Fruit fly (Drosophila melanogaster) whole organism, embryonic: ENCODE data around the gene CG17190.

Source experiments
- Abd-B ChIP-seq: fragments of 200-800 bp; sonication (Bioruptor generic); optimal IDR thresholded peaks from 2 replicates; lab custom pipeline; 2018; ENCODE audit warnings: missing biosample characterization, mild to moderate bottlenecking, missing genetic modification characterization, moderate library complexity
- BEAF-32 ChIP-seq: fragments of 200-800 bp; sonication (Bioruptor generic); optimal IDR thresholded peaks from 3 replicates; lab custom pipeline; 2017; ENCODE audit warnings: missing biosample characterization, missing genetic modification characterization, mild to moderate bottlenecking, moderate library complexity, missing genetic modification reagents
- CG10979 ChIP-seq: fragments of 200-800 bp; sonication (Bioruptor generic); optimal IDR thresholded peaks from 2 replicates; lab custom pipeline; 2018; ENCODE audit warnings: missing biosample characterization, mild to moderate bottlenecking, missing genetic modification characterization, moderate library complexity
- CG14710 ChIP-seq: fragments of 200-800 bp; sonication (Bioruptor generic); optimal IDR thresholded peaks from 3 replicates; lab custom pipeline; 2019; ENCODE audit warnings: missing biosample characterization, mild to moderate bottlenecking, missing genetic modification characterization, moderate library complexity
- CG15601 ChIP-seq: fragments of 200-800 bp; sonication (Bioruptor generic); optimal IDR thresholded peaks from 3 replicates; lab custom pipeline; 2019; ENCODE audit warnings: missing biosample characterization, mild to moderate bottlenecking, missing genetic modification characterization, moderate library complexity
- CG17385 ChIP-seq: fragments of 200-800 bp; sonication (Bioruptor generic); optimal IDR thresholded peaks from 3 replicates; lab custom pipeline; 2018; ENCODE audit warnings: missing biosample characterization, mild to moderate bottlenecking, missing genetic modification characterization
- CG17568 ChIP-seq: fragments of 200-800 bp; sonication (Bioruptor generic); optimal IDR thresholded peaks from 2 replicates; lab custom pipeline; 2018; ENCODE audit warnings: missing biosample characterization, mild to moderate bottlenecking, missing genetic modification characterization, moderate library complexity
- CG18764 ChIP-seq: fragments of 200-800 bp; sonication (Bioruptor generic); optimal IDR thresholded peaks from 3 replicates; lab custom pipeline; 2016; ENCODE audit warnings: missing biosample characterization, missing genetic modification characterization
- CG2116 ChIP-seq: fragments of 200-800 bp; sonication (Bioruptor generic); optimal IDR thresholded peaks from 3 replicates; lab custom pipeline; 2018; ENCODE audit warnings: missing biosample characterization, mild to moderate bottlenecking, missing genetic modification characterization
- CG2712 ChIP-seq: fragments of 200-800 bp; optimal IDR thresholded peaks from 3 replicates; lab custom pipeline; 2019; ENCODE audit warnings: missing biosample characterization, mild to moderate bottlenecking, missing genetic modification characterization, moderate library complexity
- CG2889 ChIP-seq: fragments of 200-800 bp; sonication (Bioruptor generic); IDR thresholded peaks from 3 replicates; pipeline ENCODE4 v1.3.6; 2022; ENCODE audit warnings: missing biosample characterization, missing genetic modification characterization
- CG30020 ChIP-seq: fragments of 200-800 bp; optimal IDR thresholded peaks from 2 replicates; lab custom pipeline; 2019; ENCODE audit warnings: missing biosample characterization, mild to moderate bottlenecking, missing genetic modification characterization, moderate library complexity
- CG4617 ChIP-seq: fragments of 200-800 bp; sonication (Bioruptor generic); optimal IDR thresholded peaks from 3 replicates; lab custom pipeline; 2016; ENCODE audit warnings: missing biosample characterization, missing genetic modification characterization, borderline replicate concordance
- CG6254 ChIP-seq: fragments of 200-800 bp; sonication (Bioruptor generic); optimal IDR thresholded peaks from 3 replicates; lab custom pipeline; 2017; ENCODE audit warnings: mild to moderate bottlenecking, missing biosample characterization, missing genetic modification reagents, missing genetic modification characterization
- CG7372 ChIP-seq: fragments of 200-800 bp; sonication (Bioruptor generic); IDR thresholded peaks from 2 replicates; pipeline ENCODE4 v1.3.6; 2022; ENCODE audit warnings: missing biosample characterization, missing genetic modification characterization
- CG8388 ChIP-seq: fragments of 200-800 bp; sonication (Bioruptor generic); optimal IDR thresholded peaks from 2 replicates; lab custom pipeline; 2019; ENCODE audit warnings: missing biosample characterization, mild to moderate bottlenecking, missing genetic modification characterization, moderate library complexity
- Dll ChIP-seq: fragments of 200-800 bp; sonication (Bioruptor generic); IDR thresholded peaks from 4 replicates; pipeline ENCODE4 v1.3.6; 2022; ENCODE audit warnings: missing biosample characterization, missing genetic modification characterization; ENCODE audit not compliant: partially characterized antibody
- Doc3 ChIP-seq: fragments of 200-800 bp; sonication (Bioruptor generic); IDR thresholded peaks from 3 replicates; pipeline ENCODE4 v1.3.6; 2022; ENCODE audit warnings: missing biosample characterization, missing genetic modification characterization; ENCODE audit not compliant: partially characterized antibody
- Dp ChIP-seq: fragments of 200-800 bp; sonication (Bioruptor generic); optimal IDR thresholded peaks from 2 replicates; lab custom pipeline; 2018; ENCODE audit warnings: missing biosample characterization, mild to moderate bottlenecking, missing genetic modification characterization, moderate library complexity
- Dref ChIP-seq: fragments of 200-800 bp; sonication (Bioruptor generic); IDR thresholded peaks from 2 replicates; pipeline ENCODE4 v1.3.6; 2022; ENCODE audit warnings: missing biosample characterization, missing genetic modification characterization
- E2f2 ChIP-seq: fragments of 200-800 bp; sonication (Bioruptor generic); IDR thresholded peaks from 2 replicates; pipeline ENCODE4 v1.3.6; 2022; ENCODE audit warnings: missing biosample characterization, missing genetic modification characterization
- Elba2 ChIP-seq: fragments of 200-800 bp; sonication (Bioruptor generic); optimal IDR thresholded peaks from 3 replicates; lab custom pipeline; 2016; ENCODE audit warnings: missing biosample characterization, missing genetic modification characterization
- Ets97D ChIP-seq: fragments of 200-800 bp; sonication (Bioruptor generic); optimal IDR thresholded peaks from 3 replicates; lab custom pipeline; 2016; ENCODE audit warnings: missing biosample characterization, missing genetic modification characterization
- MESR4 ChIP-seq: fragments of 200-800 bp; sonication (Bioruptor generic); optimal IDR thresholded peaks from 2 replicates; lab custom pipeline; 2018; ENCODE audit warnings: missing biosample characterization, mild to moderate bottlenecking, missing genetic modification characterization, moderate library complexity
- Med ChIP-seq: fragments of 200-800 bp; sonication (Bioruptor generic); peaks from one replicate; lab custom pipeline; 2016; ENCODE audit warnings: missing biosample characterization, missing genetic modification characterization, mild to moderate bottlenecking, inconsistent platforms, moderate library complexity
- Neu2 ChIP-seq: fragments of 200-800 bp; sonication (Bioruptor generic); optimal IDR thresholded peaks from 3 replicates; lab custom pipeline; 2016; ENCODE audit warnings: missing biosample characterization, missing genetic modification characterization, borderline replicate concordance
- Opbp ChIP-seq: fragments of 200-800 bp; sonication (Bioruptor generic); IDR thresholded peaks from 3 replicates; pipeline ENCODE4 v1.3.6; 2022; ENCODE audit warnings: missing biosample characterization, missing genetic modification characterization; ENCODE audit not compliant: partially characterized antibody
- Pdp1 ChIP-seq, 2 experiments: fragments of 200-800 bp; sonication (Bioruptor generic); optimal IDR thresholded peaks; 3 replicates each; lab custom pipeline; 2016; ENCODE audit warnings: missing biosample characterization in 2 of 2, missing genetic modification characterization in 2 of 2, mild to moderate bottlenecking in 1 of 2, moderate library complexity in 1 of 2
- Scr ChIP-seq: fragments of 200-800 bp; sonication (Bioruptor generic); IDR thresholded peaks from 2 replicates; pipeline ENCODE4 v1.3.6; 2022; ENCODE audit warnings: missing biosample characterization, missing genetic modification characterization; ENCODE audit not compliant: partially characterized antibody
- Sry-δ ChIP-seq: fragments of 200-800 bp; sonication (Bioruptor generic); optimal IDR thresholded peaks from 2 replicates; lab custom pipeline; 2016; ENCODE audit warnings: missing biosample characterization, missing genetic modification characterization
- YL-1 ChIP-seq: fragments of 200-800 bp; sonication (Bioruptor generic); optimal IDR thresholded peaks from 3 replicates; lab custom pipeline; 2017; ENCODE audit warnings: missing biosample characterization, mild to moderate bottlenecking, missing genetic modification characterization
- amos ChIP-seq: fragments of 200-800 bp; sonication (Bioruptor generic); IDR thresholded peaks from 2 replicates; pipeline ENCODE4 v1.3.6; 2022; ENCODE audit warnings: missing biosample characterization, missing genetic modification characterization; ENCODE audit not compliant: partially characterized antibody
- bbx ChIP-seq: fragments of 200-800 bp; sonication (Bioruptor generic); IDR thresholded peaks from 2 replicates; pipeline ENCODE4 v1.3.6; 2022; ENCODE audit warnings: missing biosample characterization, missing genetic modification characterization; ENCODE audit not compliant: partially characterized antibody
- ci ChIP-seq: fragments of 200-800 bp; sonication (Bioruptor generic); IDR thresholded peaks from 3 replicates; pipeline ENCODE4 v1.3.6; 2022; ENCODE audit warnings: missing biosample characterization, missing genetic modification characterization
- dpn ChIP-seq, 2 experiments: fragments of 200-800 bp; sonication (Bioruptor generic); optimal IDR thresholded peaks; 3 replicates each; lab custom pipeline; 2016; ENCODE audit warnings: missing biosample characterization in 2 of 2, missing genetic modification characterization in 2 of 2
- eyg ChIP-seq: fragments of 200-800 bp; sonication (Bioruptor generic); optimal IDR thresholded peaks from 3 replicates; lab custom pipeline; 2016; ENCODE audit warnings: missing biosample characterization, missing genetic modification characterization
- gfzf ChIP-seq: fragments of 200-800 bp; sonication (Bioruptor generic); optimal IDR thresholded peaks from 2 replicates; lab custom pipeline; 2016; ENCODE audit warnings: missing biosample characterization, mild to moderate bottlenecking, missing genetic modification characterization, moderate library complexity
- grau ChIP-seq: fragments of 200-800 bp; optimal IDR thresholded peaks from 3 replicates; lab custom pipeline; 2019; ENCODE audit warnings: missing biosample characterization, mild to moderate bottlenecking, missing genetic modification characterization, moderate library complexity
- hbn ChIP-seq: fragments of 200-800 bp; sonication (Bioruptor generic); IDR thresholded peaks from 2 replicates; pipeline ENCODE4 v1.3.6; 2022; ENCODE audit warnings: missing biosample characterization, missing genetic modification characterization; ENCODE audit not compliant: partially characterized antibody
- jigr1 ChIP-seq: fragments of 200-800 bp; sonication (Bioruptor generic); IDR thresholded peaks from 3 replicates; pipeline ENCODE4 v1.3.6; 2022; ENCODE audit warnings: missing biosample characterization, missing genetic modification characterization
- pho ChIP-seq: fragments of 200-800 bp; sonication (Bioruptor generic); optimal IDR thresholded peaks from 2 replicates; lab custom pipeline; 2016; ENCODE audit warnings: missing biosample characterization, missing genetic modification characterization
- row ChIP-seq: fragments of 200-800 bp; sonication (Bioruptor generic); IDR thresholded peaks from 3 replicates; pipeline ENCODE4 v1.3.6; 2022; ENCODE audit warnings: missing biosample characterization, missing genetic modification characterization
- sd ChIP-seq: fragments of 200-800 bp; sonication (Bioruptor generic); optimal IDR thresholded peaks from 3 replicates; lab custom pipeline; 2018; ENCODE audit warnings: missing biosample characterization, mild to moderate bottlenecking, missing genetic modification characterization, moderate library complexity
- sim ChIP-seq: fragments of 200-800 bp; sonication (Bioruptor generic); IDR thresholded peaks from 2 replicates; pipeline ENCODE4 v1.3.6; 2022; ENCODE audit warnings: missing biosample characterization, missing genetic modification characterization
- sima ChIP-seq: fragments of 200-800 bp; sonication (Bioruptor generic); optimal IDR thresholded peaks from 2 replicates; lab custom pipeline; 2016; ENCODE audit warnings: missing biosample characterization, missing genetic modification characterization
- stwl ChIP-seq: fragments of 200-800 bp; sonication (Bioruptor generic); optimal IDR thresholded peaks from 3 replicates; lab custom pipeline; 2018; ENCODE audit warnings: missing biosample characterization, mild to moderate bottlenecking, missing genetic modification characterization, moderate library complexity
- vnd ChIP-seq: fragments of 200-800 bp; sonication (Bioruptor generic); IDR thresholded peaks from 3 replicates; pipeline ENCODE4 v1.3.6; 2022; ENCODE audit warnings: missing biosample characterization, missing genetic modification characterization; ENCODE audit not compliant: partially characterized antibody
- wek ChIP-seq: fragments of 200-800 bp; sonication (Bioruptor generic); optimal IDR thresholded peaks from 3 replicates; lab custom pipeline; 2018; ENCODE audit warnings: missing biosample characterization, mild to moderate bottlenecking, missing genetic modification characterization, moderate library complexity

CG17190 gene

DNA sequence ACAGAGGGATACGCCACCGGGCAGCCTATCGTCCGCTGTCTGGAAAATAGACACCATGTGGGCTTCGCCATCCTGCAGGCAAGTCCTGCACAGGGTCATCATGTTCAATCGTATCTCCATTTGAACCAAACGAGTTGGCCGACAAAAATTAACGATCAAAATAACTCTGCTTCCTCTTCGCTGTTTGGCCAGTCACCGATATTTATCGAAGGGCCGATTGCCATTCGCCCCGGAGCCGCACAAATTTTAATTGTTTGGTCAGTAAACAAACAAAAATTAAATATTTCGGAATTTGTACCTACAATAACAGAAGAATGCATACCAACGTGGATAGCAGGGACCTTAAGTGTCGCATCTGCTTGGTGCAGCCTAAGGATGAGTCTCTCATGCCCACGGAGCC, 14.5 kb upstream of the CG17190 start, which contains the start of the genes CG4424 and CG4854:
Gene CG4424 (minus strand): TSS at position 200 of the 400 bp plus-strand sequence.
Gene CG4854 (plus strand): TSS at position 218 of the 400 bp plus-strand sequence.
- peak; percentile 42 for TF ChIP-seq Dp (GFP tag; lab: Kevin White, UChicago)
- TF ChIP-seq CG2712, result no peak
- peak; percentile 49; the same call in 2 of the 4 replicates for TF ChIP-seq Dll (GFP tag; lab: Robert Waterston, UW)
- TF ChIP-seq Opbp, result peak; percentile 45; the same call in 1 of the 3 replicates
- TF ChIP-seq YL-1 (GFP tag; lab: Kevin White, UChicago), result peak; percentile 25
- TF ChIP-seq sim (GFP tag; lab: Robert Waterston, UW), result no peak
- TF ChIP-seq sima (GFP tag; lab: Kevin White, UChicago), result no peak
- TF ChIP-seq amos (GFP tag; lab: Robert Waterston, UW), result peak; percentile 51; the same call in 1 of the 2 replicates
- peak; percentile 41; the same call in 1 of the 3 replicates for TF ChIP-seq Doc3 (GFP tag; lab: Robert Waterston, UW)
- TF ChIP-seq gfzf (GFP tag; lab: Kevin White, UChicago), result no peak
- no peak for TF ChIP-seq CG10979 (tag; lab: Kevin White, UChicago)
- peak; percentile 67 for TF ChIP-seq CG4617 (GFP tag; lab: Kevin White, UChicago)
- peak; percentile 14 for TF ChIP-seq Med (GFP tag; lab: Kevin White, UChicago)
- no peak for TF ChIP-seq CG17568 (GFP tag; lab: Kevin White, UChicago)
- TF ChIP-seq CG15601 (tag; lab: Kevin White, UChicago), result no peak
- TF ChIP-seq CG6254, result peak; percentile 89
- TF ChIP-seq Pdp1 (GFP tag; optimal IDR thresholded peaks at IDR 0.05; lab: Kevin White, UChicago), result no peak
- TF ChIP-seq E2f2 (GFP tag; lab: Robert Waterston, UW), result peak; percentile 58
- peak; percentile 56 for TF ChIP-seq BEAF-32 (GFP tag; lab: Kevin White, UChicago)
- TF ChIP-seq sd (tag; lab: Kevin White, UChicago), result peak; percentile 74
- TF ChIP-seq row (GFP tag; lab: Robert Waterston, UW), result 0 out of 3 replicates have a peak, but pooled peaks have one; percentile 32
- peak; percentile 34; the same call in 1 of the 2 replicates for TF ChIP-seq Scr (GFP tag; lab: Robert Waterston, UW)
- peak; percentile 53 for TF ChIP-seq grau (tag; lab: Kevin White, UChicago)
- no peak for TF ChIP-seq CG2889 (GFP tag; lab: Robert Waterston, UW)
- TF ChIP-seq dpn (GFP tag; optimal IDR thresholded peaks at IDR 0.05; lab: Kevin White, UChicago), result no peak
- no peak for TF ChIP-seq eyg
- TF ChIP-seq jigr1 (GFP tag; lab: Robert Waterston, UW), result no peak
- no peak for TF ChIP-seq CG18764 (GFP tag; lab: Kevin White, UChicago)
- 0 out of 2 replicates have a peak, but pooled peaks have one; percentile 36 for TF ChIP-seq hbn (GFP tag; lab: Robert Waterston, UW)
- TF ChIP-seq CG30020 (tag; lab: Kevin White, UChicago), result peak; percentile 17
- TF ChIP-seq bbx (GFP tag; lab: Robert Waterston, UW), result peak; percentile 43; the same call in 1 of the 2 replicates
- no peak for TF ChIP-seq CG2116
- peak; percentile 53 for TF ChIP-seq Abd-B (GFP tag; lab: Kevin White, UChicago)
- no peak for TF ChIP-seq pho (GFP tag; lab: Kevin White, UChicago)
- peak; percentile 33 for TF ChIP-seq stwl
- 0 out of 3 replicates have a peak, but pooled peaks have one; percentile 21 for TF ChIP-seq ci (GFP tag; lab: Robert Waterston, UW)
- TF ChIP-seq CG14710, result peak; percentile 5
- peak; percentile 60 for TF ChIP-seq Dref (GFP tag; lab: Robert Waterston, UW)
- TF ChIP-seq MESR4 (GFP tag; lab: Kevin White, UChicago), result peak; percentile 46
- peak; percentile 11 for TF ChIP-seq Ets97D (GFP tag; lab: Kevin White, UChicago)
- no peak for TF ChIP-seq Elba2 (GFP tag; lab: Kevin White, UChicago)
- no peak for TF ChIP-seq CG7372 (GFP tag; lab: Robert Waterston, UW)
- no peak for TF ChIP-seq vnd (GFP tag; lab: Robert Waterston, UW)
- peak; percentile 29 for TF ChIP-seq Sry-δ (GFP tag; lab: Kevin White, UChicago)
- TF ChIP-seq Neu2 (GFP tag; lab: Kevin White, UChicago), result no peak
- peak; percentile 95 for TF ChIP-seq CG17385 (GFP tag; lab: Kevin White, UChicago)
- no peak for TF ChIP-seq CG8388 (GFP tag; lab: Kevin White, UChicago)
- TF ChIP-seq wek (GFP tag; lab: Kevin White, UChicago), result peak; percentile 40
